Fruit fly (Drosophila melanogaster) whole organism, embryonic: Measurements from ENCODE around the gene Sgp.

Source experiments
- ATbp ChIP-seq: fragments of 200-800 bp; sonication (Bioruptor generic); optimal IDR thresholded peaks from 2 replicates; lab custom pipeline; 2017; ENCODE audit warnings: missing biosample characterization, mild to moderate bottlenecking, missing genetic modification characterization, missing genetic modification reagents
- Atf-2 ChIP-seq: fragments of 200-800 bp; sonication (Bioruptor generic); optimal IDR thresholded peaks from 2 replicates; lab custom pipeline; 2016; ENCODE audit warnings: missing biosample characterization, missing genetic modification characterization
- Awh ChIP-seq: fragments of 200-800 bp; sonication (Bioruptor generic); IDR thresholded peaks from 2 replicates; pipeline ENCODE4, ENCODE4 v1.3.6; 2022; ENCODE audit warnings: missing biosample characterization, missing genetic modification characterization
- Bteb2 ChIP-seq: fragments of 200-800 bp; sonication (Bioruptor generic); optimal IDR thresholded peaks from 2 replicates; lab custom pipeline; 2016; ENCODE audit warnings: missing biosample characterization, missing genetic modification characterization
- CG10267 ChIP-seq: fragments of 200-800 bp; sonication (Bioruptor generic); optimal IDR thresholded peaks from 2 replicates; lab custom pipeline; 2018; ENCODE audit warnings: missing biosample characterization, mild to moderate bottlenecking, missing genetic modification characterization, moderate library complexity
- CG13424 ChIP-seq: fragments of 200-800 bp; sonication (Bioruptor generic); optimal IDR thresholded peaks from 2 replicates; lab custom pipeline; 2019; ENCODE audit warnings: missing biosample characterization, mild to moderate bottlenecking, missing genetic modification characterization, moderate library complexity
- CG13624 ChIP-seq: fragments of 200-800 bp; sonication (Bioruptor generic); optimal IDR thresholded peaks from 2 replicates; lab custom pipeline; 2016; ENCODE audit warnings: missing biosample characterization, missing genetic modification characterization
- CG13894 ChIP-seq: fragments of 200-800 bp; sonication (Bioruptor generic); optimal IDR thresholded peaks from 3 replicates; lab custom pipeline; 2018; ENCODE audit warnings: missing biosample characterization, mild to moderate bottlenecking, missing genetic modification characterization, moderate library complexity
- CG15011 ChIP-seq: fragments of 200-800 bp; sonication (Bioruptor generic); optimal IDR thresholded peaks from 3 replicates; lab custom pipeline; 2018; ENCODE audit warnings: missing biosample characterization, mild to moderate bottlenecking, missing genetic modification characterization
- CG17328 ChIP-seq: fragments of 200-800 bp; sonication (Bioruptor generic); IDR thresholded peaks from 2 replicates; pipeline ENCODE4 v1.3.6; 2022; ENCODE audit warnings: missing biosample characterization, missing genetic modification characterization
- CG17612 ChIP-seq: fragments of 200-800 bp; sonication (Bioruptor generic); IDR thresholded peaks from 2 replicates; pipeline ENCODE4 v1.3.6; 2022; ENCODE audit warnings: missing biosample characterization, missing genetic modification characterization
- CG18011 ChIP-seq: fragments of 200-800 bp; sonication (Bioruptor generic); optimal IDR thresholded peaks from 2 replicates; lab custom pipeline; 2017; ENCODE audit warnings: missing biosample characterization, missing genetic modification characterization, mild to moderate bottlenecking, moderate library complexity, missing genotype
- CG33213 ChIP-seq: fragments of 200-800 bp; sonication (Bioruptor generic); optimal IDR thresholded peaks from 3 replicates; lab custom pipeline; 2016; ENCODE audit warnings: missing biosample characterization, missing genetic modification characterization
- CG4360 ChIP-seq: fragments of 200-800 bp; sonication (Bioruptor generic); IDR thresholded peaks from 2 replicates; pipeline ENCODE4 v1.3.6; 2022; ENCODE audit warnings: missing biosample characterization, missing genetic modification characterization
- CG6765 ChIP-seq: fragments of 200-800 bp; sonication (Bioruptor generic); optimal IDR thresholded peaks from 3 replicates; lab custom pipeline; 2017; ENCODE audit warnings: missing biosample characterization, mild to moderate bottlenecking, missing genetic modification characterization
- CG6791 ChIP-seq: fragments of 200-800 bp; sonication (Bioruptor generic); IDR thresholded peaks from 3 replicates; pipeline ENCODE4 v1.3.6; 2022; ENCODE audit warnings: missing biosample characterization, missing genetic modification characterization; ENCODE audit not compliant: partially characterized antibody
- CG7372 ChIP-seq: fragments of 200-800 bp; sonication (Bioruptor generic); IDR thresholded peaks from 2 replicates; pipeline ENCODE4 v1.3.6; 2022; ENCODE audit warnings: missing biosample characterization, missing genetic modification characterization
- CG7839 ChIP-seq: fragments of 200-800 bp; sonication (Bioruptor generic); optimal IDR thresholded peaks from 3 replicates; lab custom pipeline; 2018; ENCODE audit warnings: missing biosample characterization, mild to moderate bottlenecking, missing genetic modification characterization, moderate library complexity
- CG8281 ChIP-seq: fragments of 200-800 bp; sonication (Bioruptor generic); optimal IDR thresholded peaks from 2 replicates; lab custom pipeline; 2018; ENCODE audit warnings: missing biosample characterization, mild to moderate bottlenecking, missing genetic modification characterization, moderate library complexity
- CG8290 ChIP-seq, 3 experiments: fragments of 200-800 bp; sonication (Bioruptor generic); optimal IDR thresholded peaks; 2 replicates each; lab custom pipeline; 2016 to 2019; ENCODE audit warnings: missing biosample characterization in 3 of 3, missing genetic modification characterization in 3 of 3, mild to moderate bottlenecking in 2 of 3, moderate library complexity in 1 of 3
- CG8359 ChIP-seq: fragments of 200-800 bp; sonication (Bioruptor generic); optimal IDR thresholded peaks from 2 replicates; lab custom pipeline; 2017; ENCODE audit warnings: missing biosample characterization, mild to moderate bottlenecking, missing genetic modification characterization, borderline replicate concordance
- D19A ChIP-seq: fragments of 200-800 bp; optimal IDR thresholded peaks from 3 replicates; lab custom pipeline; 2019; ENCODE audit warnings: missing biosample characterization, mild to moderate bottlenecking, missing genetic modification characterization, moderate library complexity
- Dbx ChIP-seq: fragments of 200-800 bp; sonication (Bioruptor generic); IDR thresholded peaks from 3 replicates; pipeline ENCODE4 v1.3.6; 2022; ENCODE audit warnings: missing biosample characterization, missing genetic modification characterization
- Elba2 ChIP-seq: fragments of 200-800 bp; sonication (Bioruptor generic); optimal IDR thresholded peaks from 3 replicates; lab custom pipeline; 2016; ENCODE audit warnings: missing biosample characterization, missing genetic modification characterization
- HLH3B ChIP-seq: fragments of 200-800 bp; sonication (Bioruptor generic); IDR thresholded peaks from 2 replicates; pipeline ENCODE4 v1.3.6; 2022; ENCODE audit warnings: missing biosample characterization, missing genetic modification characterization
- Hmx ChIP-seq: fragments of 200-800 bp; sonication (Bioruptor generic); optimal IDR thresholded peaks from 2 replicates; lab custom pipeline; 2016; ENCODE audit warnings: missing biosample characterization, missing genetic modification characterization
- MTF-1 ChIP-seq: fragments of 200-800 bp; sonication (Bioruptor generic); optimal IDR thresholded peaks from 2 replicates; lab custom pipeline; 2018; ENCODE audit warnings: missing biosample characterization, mild to moderate bottlenecking, missing genetic modification characterization, borderline replicate concordance
- Med ChIP-seq: fragments of 200-800 bp; sonication (Bioruptor generic); peaks from one replicate; lab custom pipeline; 2016; ENCODE audit warnings: missing biosample characterization, missing genetic modification characterization, mild to moderate bottlenecking, inconsistent platforms, moderate library complexity
- Meics ChIP-seq: fragments of 200-800 bp; sonication (Bioruptor generic); optimal IDR thresholded peaks from 2 replicates; lab custom pipeline; 2017; ENCODE audit warnings: missing biosample characterization, mild to moderate bottlenecking, missing genetic modification characterization
- Sox102F ChIP-seq: fragments of 200-800 bp; sonication (Bioruptor generic); optimal IDR thresholded peaks from 2 replicates; lab custom pipeline; 2018; ENCODE audit warnings: missing biosample characterization, mild to moderate bottlenecking, missing genetic modification characterization, moderate library complexity
- YL-1 ChIP-seq: fragments of 200-800 bp; sonication (Bioruptor generic); optimal IDR thresholded peaks from 3 replicates; lab custom pipeline; 2017; ENCODE audit warnings: missing biosample characterization, mild to moderate bottlenecking, missing genetic modification characterization
- bbx ChIP-seq: fragments of 200-800 bp; sonication (Bioruptor generic); IDR thresholded peaks from 2 replicates; pipeline ENCODE4 v1.3.6; 2022; ENCODE audit warnings: missing biosample characterization, missing genetic modification characterization; ENCODE audit not compliant: partially characterized antibody
- dm ChIP-seq: fragments of 200-800 bp; sonication (Bioruptor generic); optimal IDR thresholded peaks from 3 replicates; lab custom pipeline; 2016; ENCODE audit warnings: missing biosample characterization, missing genetic modification characterization
- fd102C ChIP-seq: fragments of 200-800 bp; sonication (Bioruptor generic); optimal IDR thresholded peaks from 2 replicates; lab custom pipeline; 2018; ENCODE audit warnings: missing biosample characterization, mild to moderate bottlenecking, missing genetic modification characterization, moderate library complexity
- gcm2 ChIP-seq: fragments of 200-800 bp; sonication (Bioruptor generic); optimal IDR thresholded peaks from 2 replicates; lab custom pipeline; 2016; ENCODE audit warnings: missing biosample characterization, missing genetic modification characterization
- grn ChIP-seq: fragments of 200-800 bp; sonication (Bioruptor generic); optimal IDR thresholded peaks from 3 replicates; lab custom pipeline; 2017; ENCODE audit warnings: missing biosample characterization, missing genetic modification characterization
- gro ChIP-seq: fragments of 200-800 bp; sonication (Bioruptor generic); optimal IDR thresholded peaks from 2 replicates; lab custom pipeline; 2016; ENCODE audit warnings: missing biosample characterization, missing genetic modification characterization
- gsb ChIP-seq: fragments of 200-800 bp; sonication (Bioruptor generic); IDR thresholded peaks from 2 replicates; pipeline ENCODE4 v1.3.6; 2022; ENCODE audit warnings: missing biosample characterization, missing genetic modification characterization
- ind ChIP-seq: fragments of 200-800 bp; sonication (Bioruptor generic); optimal IDR thresholded peaks from 3 replicates; lab custom pipeline; 2016; ENCODE audit warnings: missing biosample characterization, missing genetic modification characterization
- inv ChIP-seq: fragments of 200-800 bp; sonication (Bioruptor generic); IDR thresholded peaks from 2 replicates; pipeline ENCODE4 v1.3.6; 2022; ENCODE audit warnings: missing biosample characterization, missing genetic modification characterization; ENCODE audit not compliant: partially characterized antibody
- kay ChIP-seq: fragments of 200-800 bp; sonication (Bioruptor generic); optimal IDR thresholded peaks from 2 replicates; lab custom pipeline; 2016; ENCODE audit warnings: missing biosample characterization, missing genetic modification characterization
- knrl ChIP-seq: fragments of 200-800 bp; sonication (Bioruptor generic); IDR thresholded peaks from 3 replicates; pipeline ENCODE4 v1.3.6; 2022; ENCODE audit warnings: missing biosample characterization, missing genetic modification characterization; ENCODE audit not compliant: partially characterized antibody
- maf-S ChIP-seq: fragments of 200-800 bp; sonication (Bioruptor generic); optimal IDR thresholded peaks from 2 replicates; lab custom pipeline; 2016; ENCODE audit warnings: missing biosample characterization, missing genetic modification characterization
- seq ChIP-seq: fragments of 200-800 bp; sonication (Bioruptor generic); IDR thresholded peaks from 2 replicates; pipeline ENCODE4 v1.3.6; 2022; ENCODE audit warnings: missing biosample characterization, missing genetic modification characterization
- slou ChIP-seq: fragments of 200-800 bp; sonication (Bioruptor generic); optimal IDR thresholded peaks from 3 replicates; lab custom pipeline; 2016; ENCODE audit warnings: missing biosample characterization, missing genetic modification characterization
- slp2 ChIP-seq: fragments of 200-800 bp; sonication (Bioruptor generic); optimal IDR thresholded peaks from 2 replicates; lab custom pipeline; 2016; ENCODE audit warnings: missing biosample characterization, missing genetic modification characterization
- tin ChIP-seq: fragments of 200-800 bp; sonication (Bioruptor generic); optimal IDR thresholded peaks from 3 replicates; lab custom pipeline; 2016; ENCODE audit warnings: missing biosample characterization, missing genetic modification characterization
- twi ChIP-seq: fragments of 200-800 bp; optimal IDR thresholded peaks from 2 replicates; lab custom pipeline; 2019; ENCODE audit warnings: missing biosample characterization, mild to moderate bottlenecking, missing genetic modification characterization, moderate library complexity
- unc-4 ChIP-seq: fragments of 200-800 bp; sonication (Bioruptor generic); IDR thresholded peaks from 2 replicates; pipeline ENCODE4 v1.3.6; 2022; ENCODE audit warnings: missing biosample characterization, missing genetic modification characterization; ENCODE audit not compliant: partially characterized antibody
- yki ChIP-seq: fragments of >200 bp; optimal IDR thresholded peaks from 3 replicates; lab custom pipeline; 2018

Sgp gene

dm6 chr2L:8517256-8517694 lies 2.2 kb upstream of the Sgp start, which contains the start of the genes mRpL51 and Uba4 (continued):
- TF ChIP-seq CG33213 (GFP tag; lab: Kevin White, UChicago) (peak; percentile 28), twi (peak; percentile 63), Awh (no peak), grn (GFP tag; lab: Kevin White, UChicago) (no peak), HLH3B (GFP tag; lab: Robert Waterston, UW) (no peak), seq (GFP tag; lab: Robert Waterston, UW) (no peak), knrl (GFP tag; lab: Robert Waterston, UW) (peak; percentile 54; the same call in 1 of the 3 replicates), CG8290 (GFP tag; optimal IDR thresholded peaks at IDR 0.05; lab: Kevin White, UChicago) (no peak), CG8290 (tag; optimal IDR thresholded peaks at IDR 0.05; lab: Kevin White, UChicago) (no peak), gro (no peak), CG13894 (tag; lab: Kevin White, UChicago) (no peak), CG17612 (GFP tag; lab: Robert Waterston, UW) (no peak), dm (GFP tag; lab: Kevin White, UChicago) (peak; percentile 63), D19A (tag; lab: Kevin White, UChicago) (no peak), ind (GFP tag; lab: Kevin White, UChicago) (peak; percentile 41), Hmx (GFP tag; lab: Kevin White, UChicago) (no peak), unc-4 (GFP tag; lab: Robert Waterston, UW) (peak; percentile 55), CG8281 (tag; lab: Kevin White, UChicago) (no peak), Atf-2 (GFP tag; lab: Kevin White, UChicago) (no peak), slp2 (GFP tag; lab: Kevin White, UChicago) (no peak), inv (GFP tag; lab: Robert Waterston, UW) (no peak), gcm2 (no peak), ATbp (GFP tag; lab: Kevin White, UChicago) (no peak), CG17328 (GFP tag; lab: Robert Waterston, UW) (no peak), YL-1 (GFP tag; lab: Kevin White, UChicago) (peak; percentile 63), CG18011 (peak; percentile 42), CG13624 (GFP tag; lab: Kevin White, UChicago) (peak; percentile 16), CG7839 (tag; lab: Kevin White, UChicago) (peak; percentile 3), CG6791 (GFP tag; lab: Robert Waterston, UW) (peak; percentile 32; the same call in 1 of the 3 replicates), tin (peak; percentile 45), slou (GFP tag; lab: Kevin White, UChicago) (peak; percentile 14), fd102C (no peak), Dbx (GFP tag; lab: Robert Waterston, UW) (no peak), gsb (no peak), maf-S (GFP tag; lab: Kevin White, UChicago) (no peak), CG8359 (no peak), bbx (GFP tag; lab: Robert Waterston, UW) (peak; percentile 42; the same call in 1 of the 2 replicates), CG10267 (tag; lab: Kevin White, UChicago) (peak; percentile 97), Sox102F (GFP tag; lab: Kevin White, UChicago) (no peak), kay (no peak), Med (GFP tag; lab: Kevin White, UChicago) (peak; percentile 96), CG15011 (GFP tag; lab: Kevin White, UChicago) (no peak), yki (lab: Kevin White, UChicago) (no peak), Elba2 (GFP tag; lab: Kevin White, UChicago) (peak; percentile 61), CG7372 (GFP tag; lab: Robert Waterston, UW) (no peak), CG13424 (tag; lab: Kevin White, UChicago) (peak; percentile 35), Meics (GFP tag; lab: Kevin White, UChicago) (no peak), Bteb2 (GFP tag; lab: Kevin White, UChicago) (peak; percentile 7), MTF-1 (GFP tag; lab: Kevin White, UChicago) (no peak), CG6765 (GFP tag; lab: Kevin White, UChicago) (no peak), CG4360 (GFP tag; lab: Robert Waterston, UW) (no peak)
